Worm (Caenorhabditis elegans) whole organism, mixed stage, embryonic: ENCODE measurements around the gene let-2.

Experiments
- M03D4.4 ChIP-seq: sonication (generic microtip); optimal IDR thresholded peaks from 2 replicates; lab custom pipeline; 2017; ENCODE audit warnings: mild to moderate bottlenecking, missing genetic modification characterization, missing compliant biosample characterization
- blmp-1 ChIP-seq: fragments of 150-350 bp; optimal IDR thresholded peaks from 2 replicates; lab custom pipeline; 2014; ENCODE audit warnings: missing biosample characterization, missing genetic modification characterization
- ces-1 ChIP-seq: fragments of 150-350 bp; optimal IDR thresholded peaks from 2 replicates; lab custom pipeline; 2014; ENCODE audit warnings: missing biosample characterization, missing genetic modification reagents, missing genetic modification characterization
- cnd-1 ChIP-seq: fragments of 200-800 bp; sonication (Bioruptor generic); optimal IDR thresholded peaks from 2 replicates; lab custom pipeline; 2018; ENCODE audit warnings: mild to moderate bottlenecking, missing genetic modification characterization, missing compliant biosample characterization
- lin-13 ChIP-seq: fragments of 150-350 bp; optimal IDR thresholded peaks from 2 replicates; lab custom pipeline; 2014; ENCODE audit warnings: missing biosample characterization, missing genetic modification characterization
- mep-1 ChIP-seq: fragments of 150-350 bp; optimal IDR thresholded peaks from 2 replicates; lab custom pipeline; 2017; ENCODE audit warnings: missing biosample characterization, missing genetic modification reagents, missing genetic modification characterization, inconsistent platforms
- nhr-12 ChIP-seq: fragments of 150-350 bp; optimal IDR thresholded peaks from 2 replicates; lab custom pipeline; 2014; ENCODE audit warnings: missing biosample characterization, missing genetic modification characterization
- nhr-28 ChIP-seq: fragments of 150-350 bp; optimal IDR thresholded peaks from 2 replicates; lab custom pipeline; 2014; ENCODE audit warnings: missing biosample characterization, missing genetic modification characterization
- unc-39 ChIP-seq: fragments of 150-350 bp; optimal IDR thresholded peaks from 2 replicates; lab custom pipeline; 2014; ENCODE audit warnings: missing biosample characterization, missing genetic modification characterization
- unc-62 ChIP-seq: fragments of 150-350 bp; optimal IDR thresholded peaks from 2 replicates; lab custom pipeline; 2014; ENCODE audit warnings: missing biosample characterization, missing genetic modification reagents, missing genetic modification characterization

DNA sequence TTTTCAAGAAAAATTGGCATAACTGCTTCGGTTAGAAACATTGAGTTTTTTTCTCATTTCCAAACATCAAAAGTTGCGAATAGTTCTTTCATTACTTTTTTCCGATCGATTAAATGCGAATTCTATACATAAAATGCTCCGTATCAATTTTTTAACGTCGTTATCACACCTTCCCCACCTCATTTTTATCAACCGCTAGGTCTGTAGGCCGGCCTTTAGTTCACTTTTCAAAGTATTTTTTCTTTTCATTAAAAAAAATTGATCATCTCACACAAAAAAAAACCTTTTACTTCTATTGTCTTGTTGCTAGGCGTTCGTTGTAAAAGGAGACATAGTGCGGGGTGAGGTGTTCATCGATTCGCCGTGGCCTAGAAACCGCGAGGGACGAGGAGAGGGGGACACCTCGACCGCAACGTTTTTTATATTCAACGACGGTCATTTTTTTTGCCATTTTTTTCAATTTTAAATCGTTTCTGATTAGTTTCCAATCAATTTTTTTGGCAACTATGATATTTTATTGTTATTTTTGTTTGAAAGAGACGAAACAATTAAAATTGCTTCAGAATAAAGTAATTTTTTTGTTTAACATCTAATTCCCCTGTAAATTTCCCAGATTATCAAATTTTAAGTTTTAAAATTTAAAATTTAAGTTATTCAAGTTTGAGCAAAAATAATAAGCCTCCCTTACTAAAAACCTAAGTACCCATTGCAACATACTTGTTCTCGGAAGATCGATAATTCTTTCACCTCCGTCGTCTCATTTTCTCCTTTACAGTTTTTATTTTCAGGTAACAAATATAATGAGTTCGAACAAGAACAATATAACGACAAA is 13.1 kb downstream of the let-2 start, which contains the start of gene sur-7:
- TF ChIP-seq lin-13: no peak
- TF ChIP-seq nhr-12: no peak
- no peak for TF ChIP-seq ces-1 (GFP tag; lab: Kevin White, UChicago)
- no peak for TF ChIP-seq nhr-28 (tag; lab: Kevin White, UChicago)
- TF ChIP-seq blmp-1 (tag; lab: Kevin White, UChicago): no peak
- TF ChIP-seq mep-1: no peak
- TF ChIP-seq cnd-1 (tag; lab: Kevin White, UChicago): no peak
- TF ChIP-seq unc-39 (tag; lab: Kevin White, UChicago): no peak
- TF ChIP-seq unc-62 (GFP tag; lab: Kevin White, UChicago): no peak
- TF ChIP-seq M03D4.4: no peak
